Worm (Caenorhabditis elegans): ENCODE results near the gene dlat-1.

Gene dlat-1

DNA sequence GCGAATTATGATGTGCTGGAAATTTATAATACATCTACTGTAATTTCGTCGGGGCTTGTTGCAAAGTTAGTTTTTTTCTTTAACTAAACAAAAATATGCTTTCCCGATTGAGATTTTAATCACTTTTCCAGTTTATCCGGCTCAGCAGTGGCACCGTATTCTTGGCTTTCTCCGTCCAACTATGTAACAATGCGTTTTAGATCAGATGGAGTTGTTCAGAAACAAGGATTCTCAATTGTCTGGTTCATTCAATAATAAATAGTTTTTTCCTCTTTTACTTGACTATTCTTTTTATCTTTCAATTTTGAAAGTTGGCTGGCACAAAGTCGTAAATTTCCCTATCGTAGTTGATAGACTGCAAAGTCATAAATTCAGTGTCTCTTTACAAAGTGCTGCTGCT lies 27.0 kb upstream of the dlat-1 start, which contains the start of gene clec-56:
Gene clec-56 (plus strand): TSS at position 301 of the 400 bp plus-strand sequence.
- TF ChIP-seq pqm-1 (tag; optimal IDR thresholded peaks at IDR 0.05) (peak; percentile 5), fkh-2 (tag; optimal IDR thresholded peaks at IDR 0.05) (no peak), elt-2 (tag; optimal IDR thresholded peaks at IDR 0.05) (peak; percentile 38)

DNA sequence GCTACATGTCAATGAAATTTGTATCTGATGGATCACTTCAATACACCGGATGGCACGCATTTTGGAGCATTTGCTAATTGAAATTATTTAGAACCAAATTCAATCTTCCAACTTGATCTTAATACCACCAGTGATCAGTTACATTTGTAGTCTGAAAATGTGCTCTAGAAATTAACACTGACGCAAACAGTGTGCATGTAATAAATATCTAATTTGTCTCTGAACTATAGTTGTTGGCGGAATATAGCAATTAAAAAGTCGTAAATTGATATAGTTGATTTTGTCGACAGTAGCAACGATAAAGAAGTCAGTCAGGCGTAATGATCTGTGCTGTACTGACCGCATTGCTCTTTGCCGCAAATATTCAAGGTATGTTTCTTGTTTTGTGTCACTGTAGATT lies 25.1 kb upstream of the dlat-1 start, which contains the start of gene clec-227:
Gene clec-227 (plus strand): TSS at position 301 of the 400 bp plus-strand sequence.
- TF ChIP-seq lsy-12 (tag; optimal IDR thresholded peaks at IDR 0.05) (no peak), elt-1 (tag; optimal IDR thresholded peaks at IDR 0.05) (no peak), hmg-11 (tag; optimal IDR thresholded peaks at IDR 0.05) (no peak), eor-1 (tag; optimal IDR thresholded peaks at IDR 0.05) (no peak), elt-2 (tag; optimal IDR thresholded peaks at IDR 0.05) (no peak), lin-39 (tag; optimal IDR thresholded peaks at IDR 0.05) (no peak), mml-1 (tag; optimal IDR thresholded peaks at IDR 0.05) (no peak), R02D3.7 (tag; optimal IDR thresholded peaks at IDR 0.05) (no peak), nhr-237 (tag; optimal IDR thresholded peaks at IDR 0.05) (no peak)

- TF ChIP-seq elt-2 (tag; optimal IDR thresholded peaks at IDR 0.05), result no peak
- no peak for TF ChIP-seq jun-1 (tag; optimal IDR thresholded peaks at IDR 0.05)
- no peak for TF ChIP-seq hmg-11 (tag; optimal IDR thresholded peaks at IDR 0.05)
- no peak for TF ChIP-seq nhr-237 (tag; optimal IDR thresholded peaks at IDR 0.05)
- TF ChIP-seq pha-4 (tag; optimal IDR thresholded peaks at IDR 0.05), result no peak
- TF ChIP-seq ceh-16 (tag; optimal IDR thresholded peaks at IDR 0.05), result no peak
- TF ChIP-seq mml-1 (tag; optimal IDR thresholded peaks at IDR 0.05), result no peak
- TF ChIP-seq unc-39 (tag; optimal IDR thresholded peaks at IDR 0.05), result no peak
- TF ChIP-seq nhr-43 (tag; optimal IDR thresholded peaks at IDR 0.05; ENCODE audit: poor library complexity, severe bottlenecking), result no peak
- TF ChIP-seq fkh-2 (tag; optimal IDR thresholded peaks at IDR 0.05), result no peak
- TF ChIP-seq fos-1 (tag; optimal IDR thresholded peaks at IDR 0.05), result no peak
- no peak for TF ChIP-seq pqm-1 (tag; optimal IDR thresholded peaks at IDR 0.05)
- no peak for TF ChIP-seq nhr-77 (tag; optimal IDR thresholded peaks at IDR 0.05)
- no peak for TF ChIP-seq tbx-2 (tag; optimal IDR thresholded peaks at IDR 0.05)
- no peak for TF ChIP-seq aly-2 (tag; optimal IDR thresholded peaks at IDR 0.05)
- no peak for TF ChIP-seq elt-3 (tag; optimal IDR thresholded peaks at IDR 0.05)
- TF ChIP-seq nfya-1 (tag; optimal IDR thresholded peaks at IDR 0.05; ENCODE audit: insufficient read depth), result no peak
- TF ChIP-seq unc-62 (GFP tag; optimal IDR thresholded peaks at IDR 0.05), result no peak
These were observed 21.8 kb upstream of the dlat-1 start, which contains the start of gene clec-57 for ce11 chrV:14468931-14469330. TSS of gene clec-57 (plus strand) at chrV:14469231.

DNA sequence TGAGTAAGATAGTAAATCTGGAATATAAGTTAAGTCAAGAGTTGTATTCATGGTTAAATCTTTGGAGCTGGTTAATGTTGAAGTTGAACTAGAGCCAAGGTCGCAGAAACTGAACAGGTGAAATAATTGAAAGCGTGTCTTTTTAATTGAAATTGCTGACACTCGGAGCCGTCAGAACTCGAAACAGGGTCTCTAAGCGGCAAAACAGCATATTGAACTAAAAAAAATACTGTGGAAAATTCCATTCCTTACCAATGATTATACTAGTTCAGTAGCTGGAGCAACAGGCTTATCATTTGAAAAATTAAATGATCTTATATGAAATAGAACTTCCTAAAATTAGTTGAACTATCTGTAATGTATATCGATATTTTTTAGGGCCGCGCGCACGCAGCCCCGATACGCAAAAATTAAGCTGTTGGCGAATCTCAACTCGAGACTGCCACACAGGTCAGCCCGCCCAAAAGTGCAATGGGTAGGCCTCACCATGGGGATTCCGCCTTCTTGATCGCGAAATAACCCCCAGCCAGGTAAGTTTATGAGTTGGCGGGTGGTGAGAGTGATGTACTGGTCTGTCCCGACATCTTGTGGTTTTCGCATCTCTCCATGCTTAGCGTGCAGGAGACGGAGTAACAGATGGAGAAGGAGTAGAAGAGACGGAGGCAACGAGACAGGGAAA lies 21.2 kb upstream of the dlat-1 start, which contains the start of gene srz-97:
Gene srz-97 (minus strand): TSS at position 51 of the 679 bp plus-strand sequence.
- no peak for TF ChIP-seq lin-39 (tag; optimal IDR thresholded peaks at IDR 0.05)
- no peak for TF ChIP-seq pha-4 (tag; optimal IDR thresholded peaks at IDR 0.05)
- TF ChIP-seq nhr-76 (tag; optimal IDR thresholded peaks at IDR 0.05), result no peak
- no peak for TF ChIP-seq skn-1 (tag; optimal IDR thresholded peaks at IDR 0.05)
- TF ChIP-seq elt-2 (tag; optimal IDR thresholded peaks at IDR 0.05), result peak; percentile 47
- no peak for TF ChIP-seq fos-1 (tag; optimal IDR thresholded peaks at IDR 0.05)
- TF ChIP-seq tbx-2 (tag; optimal IDR thresholded peaks at IDR 0.05), result no peak
- no peak for TF ChIP-seq nfya-1 (tag; optimal IDR thresholded peaks at IDR 0.05; ENCODE audit: insufficient read depth)
- TF ChIP-seq fkh-2 (tag; optimal IDR thresholded peaks at IDR 0.05), result no peak
- no peak for TF ChIP-seq jun-1 (tag; optimal IDR thresholded peaks at IDR 0.05)
- no peak for TF ChIP-seq ceh-16 (tag; optimal IDR thresholded peaks at IDR 0.05)
- no peak for TF ChIP-seq aly-2 (tag; optimal IDR thresholded peaks at IDR 0.05)
- no peak for TF ChIP-seq ceh-82 (tag; optimal IDR thresholded peaks at IDR 0.05)
- TF ChIP-seq elt-1 (tag; optimal IDR thresholded peaks at IDR 0.05), result no peak
- TF ChIP-seq hmg-11 (tag; optimal IDR thresholded peaks at IDR 0.05), result no peak
- TF ChIP-seq nhr-77 (tag; optimal IDR thresholded peaks at IDR 0.05), result peak; percentile 42
- TF ChIP-seq mdl-1 (tag; optimal IDR thresholded peaks at IDR 0.05), result no peak
- TF ChIP-seq ceh-28 (tag; optimal IDR thresholded peaks at IDR 0.05), result no peak
- TF ChIP-seq nhr-11 (tag; optimal IDR thresholded peaks at IDR 0.05), result no peak
- no peak for TF ChIP-seq zag-1 (tag; optimal IDR thresholded peaks at IDR 0.05)
- no peak for TF ChIP-seq mml-1 (tag; optimal IDR thresholded peaks at IDR 0.05)
- no peak for TF ChIP-seq nhr-237 (tag; optimal IDR thresholded peaks at IDR 0.05)
- TF ChIP-seq nhr-23 (tag; optimal IDR thresholded peaks at IDR 0.05), result no peak
- peak; percentile 36 for TF ChIP-seq R02D3.7 (tag; optimal IDR thresholded peaks at IDR 0.05)
- no peak for TF ChIP-seq lin-15B (tag; optimal IDR thresholded peaks at IDR 0.05)
- TF ChIP-seq egl-5 (tag; optimal IDR thresholded peaks at IDR 0.05), result no peak
- TF ChIP-seq lsy-12 (tag; optimal IDR thresholded peaks at IDR 0.05), result no peak
- TF ChIP-seq ZK546.5 (tag; optimal IDR thresholded peaks at IDR 0.05), result no peak
- TF ChIP-seq ama-1 (optimal IDR thresholded peaks at IDR 0.05), result no peak
- no peak for TF ChIP-seq eor-1 (tag; optimal IDR thresholded peaks at IDR 0.05)
- TF ChIP-seq snpc-4 (tag; optimal IDR thresholded peaks at IDR 0.05), result peak; percentile 97
- no peak for TF ChIP-seq sea-2 (GFP tag; optimal IDR thresholded peaks at IDR 0.05)
- no peak for TF ChIP-seq daf-12 (tag; optimal IDR thresholded peaks at IDR 0.05)
- no peak for TF ChIP-seq unc-39 (tag; optimal IDR thresholded peaks at IDR 0.05)
- no peak for TF ChIP-seq nhr-67 (tag; optimal IDR thresholded peaks at IDR 0.05)
- TF ChIP-seq egl-27 (tag; optimal IDR thresholded peaks at IDR 0.05), result no peak
- TF ChIP-seq nhr-28 (tag; optimal IDR thresholded peaks at IDR 0.05), result no peak
- TF ChIP-seq fkh-10 (GFP tag; optimal IDR thresholded peaks at IDR 0.05), result no peak
- TF ChIP-seq unc-62 (GFP tag; optimal IDR thresholded peaks at IDR 0.05), result no peak
- no peak for TF ChIP-seq ztf-11 (tag; optimal IDR thresholded peaks at IDR 0.05)
